Comparison of ENCODE assay signal across 4 fruit fly cellular contexts in genomic region chr3R:10086683-10087082, dm6.
TF ChIP-seq lines count a peak whose summit lies in the region.

No protein-coding gene starts in this region.

- TF ChIP-seq CTCF in whole organism, embryonic (GFP tag; optimal IDR thresholded peaks at IDR 0.05; lab: Kevin White, UChicago), result no peak

TF ChIP-seq in whole organism, embryonic, 481 proteins besides CTCF, POLR2A, EP300 and RAD21 (continues in another document):
- TF ChIP-seq Sox102F (GFP tag; optimal IDR thresholded peaks at IDR 0.05; lab: Kevin White, UChicago) (peak; percentile 40), CG17361 (GFP tag; IDR thresholded peaks at IDR 0.05; lab: Robert Waterston, UW) (peak; percentile 49; the same call in 2 of the 3 replicates), pros (GFP tag; optimal IDR thresholded peaks at IDR 0.05; lab: Kevin White, UChicago) (no peak), CG11504 (tag; optimal IDR thresholded peaks at IDR 0.05; lab: Kevin White, UChicago) (peak; percentile 22), CG13296 (GFP tag; optimal IDR thresholded peaks at IDR 0.05; lab: Kevin White, UChicago) (no peak), H2.0 (GFP tag; IDR thresholded peaks at IDR 0.05; lab: Robert Waterston, UW) (no peak), sug (tag; optimal IDR thresholded peaks at IDR 0.05; lab: Kevin White, UChicago) (no peak), crc (GFP tag; optimal IDR thresholded peaks at IDR 0.05; lab: Kevin White, UChicago) (no peak), nerfin-1 (tag; optimal IDR thresholded peaks at IDR 0.05; lab: Kevin White, UChicago) (no peak), ATbp (GFP tag; optimal IDR thresholded peaks at IDR 0.05; lab: Kevin White, UChicago) (no peak), knrl (GFP tag; IDR thresholded peaks at IDR 0.05; lab: Robert Waterston, UW; ENCODE audit: partially characterized antibody) (no peak), usp (GFP tag; optimal IDR thresholded peaks at IDR 0.05; lab: Kevin White, UChicago) (no peak), CG18011 (GFP tag; optimal IDR thresholded peaks at IDR 0.05; lab: Kevin White, UChicago) (no peak), Meics (GFP tag; optimal IDR thresholded peaks at IDR 0.05; lab: Kevin White, UChicago) (no peak), amos (GFP tag; IDR thresholded peaks at IDR 0.05; lab: Robert Waterston, UW; ENCODE audit: partially characterized antibody) (no peak), sd (tag; optimal IDR thresholded peaks at IDR 0.05; lab: Kevin White, UChicago) (peak; percentile 73), CG18262 (tag; optimal IDR thresholded peaks at IDR 0.05; lab: Kevin White, UChicago) (peak; percentile 12), tin (GFP tag; optimal IDR thresholded peaks at IDR 0.05; lab: Kevin White, UChicago) (no peak), GATAe (GFP tag; conservative IDR thresholded peaks at IDR 0.05; lab: Robert Waterston, UW) (no peak), CG2129 (GFP tag; IDR thresholded peaks at IDR 0.05; lab: Robert Waterston, UW; ENCODE audit: partially characterized antibody) (no peak), zfh1 (GFP tag; IDR thresholded peaks at IDR 0.05; lab: Robert Waterston, UW) (no peak), CG32772 (GFP tag; IDR thresholded peaks at IDR 0.05; lab: Robert Waterston, UW) (no peak), Dp (GFP tag; optimal IDR thresholded peaks at IDR 0.05; lab: Kevin White, UChicago) (no peak)

TF ChIP-seq in whole organism, prepupa, 60 proteins besides CTCF, POLR2A, EP300 and RAD21:
- TF ChIP-seq Eip78C (GFP tag; lab: Kevin White, UChicago), result peak; percentile 75
- TF ChIP-seq svp (GFP tag; lab: Kevin White, UChicago), result no peak
- TF ChIP-seq CG11294 (GFP tag; IDR thresholded peaks at IDR 0.05; lab: Robert Waterston, UW), result 0 out of 2 replicates have a peak, but pooled peaks have one; percentile 9
- peak; percentile 3 for TF ChIP-seq Sox14 (GFP tag; optimal IDR thresholded peaks at IDR 0.05; lab: Kevin White, UChicago)
- TF ChIP-seq CG10669 (GFP tag; optimal IDR thresholded peaks at IDR 0.05; lab: Kevin White, UChicago), result peak; percentile 7
- peak; percentile 3 for TF ChIP-seq acj6 (GFP tag; optimal IDR thresholded peaks at IDR 0.05; lab: Kevin White, UChicago)

TF ChIP-seq in whole organism, pupa, 21 proteins besides CTCF, POLR2A, EP300 and RAD21:
- TF ChIP-seq rn (GFP tag; IDR thresholded peaks at IDR 0.05; lab: Robert Waterston, UW), result no peak
- TF ChIP-seq CG9948 (tag; optimal IDR thresholded peaks at IDR 0.05; lab: Kevin White, UChicago), result peak; percentile 2
- TF ChIP-seq gl (tag; optimal IDR thresholded peaks at IDR 0.05; lab: Kevin White, UChicago), result no peak
- TF ChIP-seq CG12605 (GFP tag; IDR thresholded peaks at IDR 0.05; lab: Robert Waterston, UW), result no peak
- no peak for TF ChIP-seq CG10348 (GFP tag; IDR thresholded peaks at IDR 0.05; lab: Robert Waterston, UW)
- no peak for TF ChIP-seq CG32121 (GFP tag; IDR thresholded peaks at IDR 0.05; lab: Robert Waterston, UW)
- no peak for TF ChIP-seq Pif1B (GFP tag; optimal IDR thresholded peaks at IDR 0.05; lab: Kevin White, UChicago)
- TF ChIP-seq CG15710 (tag; optimal IDR thresholded peaks at IDR 0.05; lab: Kevin White, UChicago), result no peak
- no peak for TF ChIP-seq Snoo (tag; optimal IDR thresholded peaks at IDR 0.05; lab: Kevin White, UChicago)

TF ChIP-seq in whole organism, wandering third instar larva, 38 proteins besides CTCF, POLR2A, EP300 and RAD21:
- TF ChIP-seq tai (GFP tag; optimal IDR thresholded peaks at IDR 0.05; lab: Kevin White, UChicago) (peak; percentile 18), rgr (GFP tag; optimal IDR thresholded peaks at IDR 0.05; lab: Kevin White, UChicago) (no peak)

Comparison
In these comparisons a context has a peak if more than half of its experiments do, and no peak if none do; other contexts are left out.
1. Of the 7 proteins assayed by ChIP-seq in both whole organism, embryonic and whole organism, prepupa: peak only in whole organism, embryonic: Sox102F; only in whole organism, prepupa: none; in both: none; in neither: 6.